Worm (Caenorhabditis elegans) whole organism, L4/young adult: Measurements from ENCODE around the gene ZK177.2.

ENCODE experiments used
- W03F9.2 ChIP-seq: fragments of 150-350 bp; optimal IDR thresholded peaks from 2 replicates; lab custom pipeline; 2014; ENCODE audit warnings: missing biosample characterization, missing genetic modification characterization
- dao-5 ChIP-seq: sonication (generic microtip); optimal IDR thresholded peaks from 2 replicates; lab custom pipeline; 2016; ENCODE audit warnings: missing genotype, missing genetic modification characterization, moderate library complexity, missing compliant biosample characterization
- him-1 ChIP-seq: sonication (generic microtip); optimal IDR thresholded peaks from 2 replicates; lab custom pipeline; 2016; ENCODE audit warnings: missing genotype, missing genetic modification reagents, missing genetic modification characterization, missing compliant biosample characterization

The ZK177.2 gene

ce11 chrII:5518910-5519309 lies at the start of gene ZK177.2:
ZK177.2 (plus strand) TSS chrII:5519210.
- no peak for TF ChIP-seq dao-5 (tag; lab: Kevin White, UChicago)
- no peak for TF ChIP-seq him-1
- no peak for TF ChIP-seq W03F9.2 (tag; lab: Kevin White, UChicago)

ce11 chrII:5473946-5474423 lies 45.0 kb upstream of the ZK177.2 start, which contains the start of gene mrps-16:
mrps-16 (plus strand) TSS chrII:5474373.
- TF ChIP-seq dao-5 (tag; lab: Kevin White, UChicago), result no peak
- peak; percentile 58 for TF ChIP-seq W03F9.2 (tag; lab: Kevin White, UChicago)

- TF ChIP-seq dao-5 (tag; lab: Kevin White, UChicago) (no peak), W03F9.2 (tag; lab: Kevin White, UChicago) (no peak), him-1 (no peak)
These were observed 44.1 kb upstream of the ZK177.2 start, which contains the start of gene ilcr-2 for ce11 chrII:5474946-5475345. ilcr-2 (plus strand) TSS chrII:5475246.

- no peak for TF ChIP-seq W03F9.2 (tag; lab: Kevin White, UChicago)
- no peak for TF ChIP-seq dao-5 (tag; lab: Kevin White, UChicago)
- TF ChIP-seq him-1, result no peak
These were observed 40.7 kb upstream of the ZK177.2 start, which contains the start of gene F56D1.1 for ce11 chrII:5478318-5478717. F56D1.1 (plus strand) TSS chrII:5478618.

- no peak for TF ChIP-seq dao-5 (tag; lab: Kevin White, UChicago)
- no peak for TF ChIP-seq W03F9.2 (tag; lab: Kevin White, UChicago)
- TF ChIP-seq him-1, result no peak
These were observed 37.0 kb upstream of the ZK177.2 start, which contains the start of gene cal-8 for ce11 chrII:5481982-5482381. cal-8 (minus strand) TSS chrII:5482041.

- TF ChIP-seq him-1 (no peak), W03F9.2 (tag; lab: Kevin White, UChicago) (no peak), dao-5 (tag; lab: Kevin White, UChicago) (no peak)
These were observed 31.2 kb upstream of the ZK177.2 start, which contains the start of gene nep-5 for ce11 chrII:5487844-5488243. nep-5 (plus strand) TSS chrII:5488144.

ce11 chrII:5494405-5494804 lies 24.6 kb upstream of the ZK177.2 start, which contains the start of gene F12A10.6:
F12A10.6 (minus strand) TSS chrII:5494505.
- TF ChIP-seq W03F9.2 (tag; lab: Kevin White, UChicago), result no peak
- no peak for TF ChIP-seq dao-5 (tag; lab: Kevin White, UChicago)
- TF ChIP-seq him-1, result no peak

ce11 chrII:5496375-5496774 lies 22.6 kb upstream of the ZK177.2 start, which contains the start of gene F12A10.1:
F12A10.1 (plus strand) TSS chrII:5496540.
- no peak for TF ChIP-seq dao-5 (tag; lab: Kevin White, UChicago)
- TF ChIP-seq him-1, result no peak
- no peak for TF ChIP-seq W03F9.2 (tag; lab: Kevin White, UChicago)

- TF ChIP-seq him-1, result no peak
These were observed 21.5 kb upstream of the ZK177.2 start for ce11 chrII:5497541-5497940.

DNA sequence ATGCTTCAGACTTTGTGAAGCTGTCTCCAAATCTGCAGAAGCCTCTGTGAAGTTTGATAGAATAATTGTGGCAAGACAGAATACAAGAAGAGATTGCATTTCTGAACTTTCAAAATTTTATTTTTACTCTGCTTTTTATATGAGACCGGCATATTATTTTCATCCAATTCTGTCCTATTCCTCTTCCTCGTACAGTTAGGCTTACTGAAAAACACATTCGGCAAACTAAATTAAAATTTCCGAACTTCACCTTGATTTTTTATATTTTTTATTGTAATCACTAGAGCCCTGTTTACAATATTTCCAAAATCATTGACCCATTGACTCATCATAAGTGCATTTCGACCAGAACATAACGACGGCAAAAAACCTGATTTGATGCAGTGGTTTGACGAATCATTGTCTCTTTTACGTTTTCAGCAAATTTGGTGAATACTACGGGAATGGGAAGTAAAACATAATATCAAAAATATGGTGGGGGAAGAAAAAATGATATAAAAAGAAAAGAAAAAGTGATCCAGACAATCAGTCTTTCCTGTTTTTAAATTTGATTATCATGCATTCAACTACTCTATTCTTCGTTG lies 20.8 kb upstream of the ZK177.2 start, which contains the start of the genes suex-1 and F12A10.9:
Gene suex-1 (minus strand): TSS at position 101 of the 584 bp plus-strand sequence.
Gene F12A10.9 (plus strand): TSS at position 534 of the 584 bp plus-strand sequence.
- TF ChIP-seq dao-5 (tag; lab: Kevin White, UChicago), result no peak

DNA sequence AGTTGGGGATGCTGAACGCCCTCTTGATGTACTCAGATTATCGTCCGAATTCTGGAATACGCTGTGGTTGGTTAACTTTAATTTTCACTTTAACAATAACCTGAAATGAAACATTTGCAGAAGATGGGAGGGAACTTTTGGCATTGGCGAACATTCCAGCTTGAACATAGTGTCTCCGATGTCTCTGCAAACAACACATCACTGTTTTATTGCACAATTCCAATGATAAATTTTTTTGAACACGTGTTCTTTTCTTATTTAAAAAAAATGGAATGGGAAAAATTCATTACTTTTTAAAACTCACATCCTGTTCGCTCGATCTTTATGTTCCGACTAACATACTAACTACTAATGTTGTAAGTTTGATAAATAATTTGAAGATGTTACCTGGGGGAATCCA lies 18.5 kb upstream of the ZK177.2 start, which contains the start of gene fzy-1:
Gene fzy-1 (plus strand): TSS at position 301 of the 400 bp plus-strand sequence.
- no peak for TF ChIP-seq W03F9.2 (tag; lab: Kevin White, UChicago)

ce11 chrII:5500986-5501657 lies 17.9 kb upstream of the ZK177.2 start, which contains the start of gene F12A10.8:
F12A10.8 (minus strand) TSS chrII:5501064.
- TF ChIP-seq him-1, result no peak
- no peak for TF ChIP-seq W03F9.2 (tag; lab: Kevin White, UChicago)
- TF ChIP-seq dao-5 (tag; lab: Kevin White, UChicago), result no peak

DNA sequence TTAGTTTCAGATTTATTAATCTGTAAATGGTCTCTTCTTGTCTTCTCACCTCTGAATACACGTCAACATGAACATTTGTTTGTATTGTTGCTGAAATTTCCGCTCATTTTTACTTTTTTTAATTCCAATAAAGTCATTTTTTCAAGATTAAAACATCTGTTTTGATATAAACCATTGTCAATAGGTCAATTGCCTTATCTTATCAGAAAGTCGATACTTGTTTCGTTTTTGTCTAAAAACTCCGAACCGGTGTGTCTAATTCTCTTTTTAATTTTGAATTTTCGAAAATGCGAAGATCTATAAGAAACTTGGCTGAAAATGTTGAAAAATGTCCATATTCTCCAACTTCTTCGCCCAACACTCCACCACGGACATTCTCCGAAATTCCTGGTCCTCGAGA lies 15.2 kb upstream of the ZK177.2 start, which contains the start of gene cyp-44A1:
Gene cyp-44A1 (plus strand): TSS at position 285 of the 400 bp plus-strand sequence.
- TF ChIP-seq dao-5 (tag; lab: Kevin White, UChicago) (no peak), him-1 (no peak), W03F9.2 (tag; lab: Kevin White, UChicago) (no peak)

DNA sequence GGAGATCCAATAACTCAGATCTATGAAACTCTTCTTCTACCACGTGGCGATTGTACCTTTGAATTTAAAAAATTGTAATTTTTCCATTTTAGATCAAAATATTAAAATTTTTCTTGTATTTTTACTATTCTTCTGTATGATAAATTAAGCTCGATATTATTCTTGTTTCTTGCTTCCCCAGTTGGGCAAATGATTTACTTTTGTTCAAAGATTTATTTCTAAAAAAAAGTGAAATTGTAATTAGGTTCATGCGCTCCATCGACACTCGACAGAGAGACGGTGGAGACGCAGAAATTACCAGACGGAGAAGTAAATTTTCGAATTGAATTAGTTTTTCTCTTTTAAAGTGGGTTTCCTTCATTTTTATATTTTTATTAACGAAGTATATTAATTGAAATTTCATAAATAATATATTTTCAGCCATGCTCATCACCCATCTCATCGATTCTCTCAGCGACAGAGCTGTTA lies 13.2 kb upstream of the ZK177.2 start, which contains the start of gene npp-24:
Gene npp-24 (plus strand): TSS at position 51 of the 468 bp plus-strand sequence.
- no peak for TF ChIP-seq dao-5 (tag; lab: Kevin White, UChicago)
- no peak for TF ChIP-seq him-1
- no peak for TF ChIP-seq W03F9.2 (tag; lab: Kevin White, UChicago)
